Worm (Caenorhabditis elegans) whole organism, L4/young adult: ENCODE measurements around the gene T24A6.20.
"Not testable (repeated sequence)": the region's sequence is repeated elsewhere in the genome, so short reads cannot be mapped to it uniquely, and the experiment has no call there.

Source experiments
- W03F9.2 ChIP-seq: fragments of 150-350 bp; optimal IDR thresholded peaks from 2 replicates; lab custom pipeline; 2014; ENCODE audit warnings: missing biosample characterization, missing genetic modification characterization
- dao-5 ChIP-seq: sonication (generic microtip); optimal IDR thresholded peaks from 2 replicates; lab custom pipeline; 2016; ENCODE audit warnings: missing genotype, missing genetic modification characterization, moderate library complexity, missing compliant biosample characterization
- him-1 ChIP-seq: sonication (generic microtip); optimal IDR thresholded peaks from 2 replicates; lab custom pipeline; 2016; ENCODE audit warnings: missing genotype, missing genetic modification reagents, missing genetic modification characterization, missing compliant biosample characterization

Gene T24A6.20

DNA sequence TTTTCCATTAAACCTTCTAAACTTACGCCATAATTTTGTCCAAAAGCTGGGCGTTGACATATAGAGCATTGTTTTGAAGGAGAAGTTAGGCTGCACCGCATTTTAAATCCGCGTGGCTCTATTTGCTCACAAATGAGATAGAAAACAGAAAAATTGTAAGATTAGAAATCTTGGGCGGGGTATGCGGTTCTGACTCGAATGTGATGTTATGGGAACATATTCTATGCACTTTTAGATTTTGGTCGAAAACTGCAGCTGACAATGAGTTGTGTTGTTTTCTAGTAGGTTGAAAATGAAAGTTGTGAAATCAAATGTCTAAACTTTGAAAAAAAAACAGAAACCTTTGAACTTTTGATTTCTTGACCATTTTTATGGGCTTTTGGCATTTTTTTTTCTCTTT, 9.6 kb upstream of the T24A6.20 start, which contains the start of gene nhr-222:
TSS of gene nhr-222 (minus strand) at position 101 of the 400 bp plus-strand sequence.
- TF ChIP-seq W03F9.2, result no peak
- TF ChIP-seq him-1, result no peak
- no peak for TF ChIP-seq dao-5 (tag; lab: Kevin White, UChicago)

DNA sequence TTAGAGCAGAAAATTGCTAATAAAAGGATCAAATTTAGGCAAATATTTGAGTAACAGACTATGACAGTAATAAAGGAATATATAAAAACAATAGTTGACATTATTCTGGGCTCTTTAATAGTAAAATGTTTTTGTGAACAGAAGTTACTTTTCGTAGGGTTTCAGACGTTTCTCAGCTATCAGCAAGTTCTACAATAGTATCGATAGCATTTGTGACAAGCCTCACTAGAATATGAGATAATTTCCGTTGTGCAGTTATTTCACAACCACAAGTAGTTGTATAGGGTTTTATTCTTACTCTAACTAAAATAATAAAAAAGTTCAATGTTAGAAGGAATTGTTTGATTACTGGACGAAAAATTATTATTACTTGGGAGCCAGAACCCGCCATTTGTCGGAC, 6.4 kb upstream of the T24A6.20 start, which contains the start of gene srbc-68:
TSS of gene srbc-68 (minus strand) at position 101 of the 400 bp plus-strand sequence.
- TF ChIP-seq him-1 (no peak), W03F9.2 (no peak), dao-5 (tag; lab: Kevin White, UChicago) (no peak)

DNA sequence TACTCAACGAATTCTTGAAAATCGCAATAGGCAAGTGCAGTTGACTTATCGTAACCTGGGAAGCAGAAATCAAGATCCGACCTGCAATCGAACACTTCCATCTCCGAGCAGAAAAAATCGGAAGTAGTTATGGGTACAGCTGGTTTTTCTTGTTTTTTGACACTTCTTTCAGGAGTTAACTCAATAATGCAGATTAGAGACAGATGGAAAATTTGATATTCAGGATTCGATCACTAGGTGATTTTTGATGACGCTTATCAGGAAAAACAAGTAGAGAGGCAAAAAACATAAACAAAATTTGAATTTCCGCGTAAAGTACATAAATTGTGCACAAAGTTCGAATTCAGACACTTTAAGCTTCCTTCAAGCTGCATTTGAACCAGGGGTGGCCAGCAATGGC, 4.1 kb upstream of the T24A6.20 start, which contains the start of gene srw-130:
TSS of gene srw-130 (minus strand) at position 101 of the 400 bp plus-strand sequence.
- no peak for TF ChIP-seq him-1
- TF ChIP-seq W03F9.2, result no peak
- no peak for TF ChIP-seq dao-5 (tag; lab: Kevin White, UChicago)

DNA sequence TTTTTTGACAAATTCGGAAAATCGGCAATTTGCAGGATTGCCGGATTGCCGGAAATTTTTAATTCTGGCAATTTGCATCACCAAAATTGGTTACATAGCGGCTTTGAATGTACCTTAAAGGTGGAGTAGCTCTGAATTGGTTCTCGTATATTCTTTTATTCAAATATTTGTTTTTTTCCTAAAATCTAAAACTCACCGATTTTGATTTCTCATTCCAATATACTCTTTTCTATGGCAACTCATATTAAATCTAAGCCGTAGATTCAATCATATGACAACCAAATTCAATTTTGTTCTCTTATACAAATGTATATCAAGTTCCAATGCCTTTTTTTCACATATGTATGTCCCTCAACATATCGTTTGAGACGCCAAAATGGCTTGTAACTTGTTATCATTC, 3.4 kb upstream of the T24A6.20 start, which contains the start of gene sri-21:
TSS of gene sri-21 (plus strand) at position 301 of the 400 bp plus-strand sequence.
- no peak for TF ChIP-seq dao-5 (tag; lab: Kevin White, UChicago)
- TF ChIP-seq him-1, result no peak
- no peak for TF ChIP-seq W03F9.2

DNA sequence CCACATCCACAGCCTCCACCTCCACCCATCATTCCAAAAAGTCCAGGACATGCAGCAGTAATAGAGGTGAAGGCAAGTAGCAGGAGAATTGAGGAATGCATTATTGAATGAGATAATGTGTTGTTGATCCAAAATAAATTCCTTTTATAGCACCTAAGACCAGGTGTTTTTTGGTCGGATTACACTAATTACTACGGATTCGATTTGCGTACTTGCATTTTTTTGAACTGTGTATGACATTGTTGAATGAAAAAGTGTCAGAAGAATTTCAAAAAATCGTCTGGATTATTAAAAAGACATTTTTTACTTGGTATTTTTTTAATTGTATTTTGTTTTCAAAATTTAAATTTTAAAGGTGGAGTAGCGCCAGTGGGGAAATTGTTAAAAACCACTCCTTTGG, 1.2 kb upstream of the T24A6.20 start, which contains the start of gene grl-28:
TSS of gene grl-28 (minus strand) at position 101 of the 400 bp plus-strand sequence.
- TF ChIP-seq him-1 (no peak), dao-5 (tag; lab: Kevin White, UChicago) (no peak), W03F9.2 (no peak)

DNA sequence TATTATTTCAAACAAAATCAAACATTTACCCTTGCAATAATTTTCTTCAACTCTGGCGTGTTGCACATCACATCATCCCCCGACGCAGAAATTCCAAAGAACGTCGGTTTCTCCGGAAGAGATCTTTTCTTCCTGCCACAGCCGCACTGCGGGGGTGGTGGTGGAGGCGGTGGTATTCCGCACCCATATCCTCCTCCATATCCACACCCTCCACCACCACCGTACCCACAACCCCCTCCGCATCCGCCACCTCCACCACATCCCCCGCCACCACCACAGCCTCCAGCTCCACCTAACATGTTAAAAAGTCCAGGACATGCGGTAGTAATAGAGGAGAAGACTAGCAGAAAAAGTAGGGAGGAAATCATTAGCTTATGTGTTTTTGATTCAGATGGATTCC, 1.9 kb downstream of the T24A6.20 start, which contains the start of gene grl-29:
TSS of gene grl-29 (minus strand) at position 368 of the 400 bp plus-strand sequence.
- TF ChIP-seq W03F9.2 (no peak), him-1 (no peak), dao-5 (tag; lab: Kevin White, UChicago) (no peak)

DNA sequence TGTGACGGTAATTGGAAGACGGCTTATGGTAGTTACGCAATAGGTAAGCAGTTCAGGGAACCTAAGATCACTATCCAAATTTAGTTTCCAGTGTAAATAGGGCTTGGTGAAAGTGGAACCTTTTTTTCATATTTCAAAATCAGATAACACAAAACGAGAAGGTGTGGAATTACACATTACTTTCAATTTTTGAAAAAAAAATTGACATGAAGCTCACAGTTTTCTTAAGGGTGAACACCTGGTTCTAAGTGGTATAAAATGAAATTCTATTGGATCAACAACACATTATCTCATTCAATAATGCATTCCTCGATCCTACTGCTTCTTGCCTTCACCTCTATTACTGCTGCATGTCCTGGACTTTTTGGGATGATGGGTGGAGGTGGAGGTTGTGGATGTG, 3.1 kb downstream of the T24A6.20 start, which contains the start of gene grl-30:
TSS of gene grl-30 (plus strand) at position 301 of the 400 bp plus-strand sequence.
- no peak for TF ChIP-seq dao-5 (tag; lab: Kevin White, UChicago)
- TF ChIP-seq him-1, result no peak
- TF ChIP-seq W03F9.2, result no peak

DNA sequence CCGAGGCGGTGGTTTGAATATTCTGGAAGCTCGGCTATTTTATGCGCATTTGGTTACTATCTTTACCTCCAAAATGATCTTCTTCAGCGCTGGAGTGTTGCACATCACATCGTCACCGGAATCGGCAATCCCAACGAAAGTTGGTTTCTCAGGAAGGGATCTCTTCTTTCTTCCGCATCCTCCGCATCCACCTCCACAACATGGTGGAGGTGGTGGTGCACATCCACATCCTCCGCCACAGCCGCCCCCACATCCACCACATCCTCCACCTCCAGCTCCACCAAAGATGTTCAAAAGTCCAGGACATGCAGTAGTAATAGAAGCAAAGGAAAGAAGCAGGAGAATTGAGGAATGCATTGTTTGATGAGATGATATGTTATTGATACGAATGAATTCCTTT, 4.5 kb downstream of the T24A6.20 start, which contains the start of gene grl-31:
TSS of gene grl-31 (minus strand) at position 357 of the 400 bp plus-strand sequence.
- TF ChIP-seq W03F9.2, result no peak
- no peak for TF ChIP-seq him-1
- TF ChIP-seq dao-5 (tag; lab: Kevin White, UChicago), result no peak

DNA sequence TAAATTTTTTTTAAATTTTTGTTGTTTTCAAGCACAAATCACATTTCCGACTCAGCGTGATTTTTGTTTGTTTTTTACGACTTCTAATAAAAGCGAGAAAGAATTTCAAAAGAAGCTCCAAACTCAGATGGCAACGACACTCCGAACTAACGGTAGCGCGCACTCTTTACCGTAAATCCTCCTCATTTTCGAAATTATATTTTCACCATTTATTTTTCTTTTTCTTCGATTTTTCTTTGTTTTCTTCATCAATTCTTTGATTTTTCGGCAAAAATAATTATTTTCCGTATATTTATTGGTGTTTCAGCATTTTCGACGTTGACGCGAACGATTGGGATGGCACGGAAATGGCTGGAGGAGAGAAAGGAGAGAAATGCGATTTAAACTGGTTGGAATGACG, 5.8 kb downstream of the T24A6.20 start, which contains the start of gene T24A6.1:
TSS of gene T24A6.1 (plus strand) at position 301 of the 400 bp plus-strand sequence.
- TF ChIP-seq him-1; W03F9.2; dao-5 (tag; lab: Kevin White, UChicago): not testable (repeated sequence)

DNA sequence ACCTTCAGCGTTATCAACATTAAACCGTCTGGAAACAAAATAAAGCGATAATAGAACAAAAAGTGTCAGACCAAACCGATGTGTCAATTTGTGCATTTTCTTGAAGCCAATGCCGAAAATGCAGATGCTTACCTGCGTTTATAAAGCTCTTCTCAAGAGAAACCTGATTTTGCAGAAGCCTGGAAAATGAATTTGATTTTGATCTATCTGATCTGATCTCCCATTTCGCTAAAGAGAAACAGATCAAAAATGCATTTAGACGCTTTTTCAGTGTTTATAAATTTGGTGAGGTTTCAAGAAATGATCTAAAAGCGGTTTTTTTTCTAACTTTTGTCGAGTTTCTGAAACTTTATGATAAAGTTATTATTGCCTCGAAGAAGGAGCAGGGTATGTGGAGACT, 9.9 kb downstream of the T24A6.20 start, which contains the start of gene T24A6.16:
TSS of gene T24A6.16 (minus strand) at position 101 of the 400 bp plus-strand sequence.
- TF ChIP-seq him-1; dao-5 (tag; lab: Kevin White, UChicago); W03F9.2: not testable (repeated sequence)

DNA sequence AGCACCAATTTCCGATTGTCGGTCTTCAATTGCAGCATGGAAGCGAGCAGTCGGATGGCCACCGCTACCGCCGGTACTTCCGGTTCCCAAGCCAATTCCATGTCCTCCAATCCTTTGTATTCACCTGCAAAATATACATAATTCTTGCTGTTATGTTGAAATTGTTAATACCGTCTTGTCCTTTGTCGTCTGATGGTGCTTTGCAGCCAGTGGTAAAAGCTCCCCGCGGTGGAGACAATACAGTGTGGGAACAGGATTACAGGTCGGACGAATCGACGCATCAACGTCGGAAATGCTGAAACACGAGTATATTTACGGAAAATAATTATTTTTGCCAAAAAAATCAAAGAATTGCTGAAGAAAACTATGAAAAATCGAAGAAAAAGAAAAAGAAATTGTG, 11.4 kb downstream of the T24A6.20 start, which contains the start of gene T24A6.17:
TSS of gene T24A6.17 (minus strand) at position 101 of the 400 bp plus-strand sequence.
- TF ChIP-seq dao-5 (tag; lab: Kevin White, UChicago); W03F9.2; him-1: not testable (repeated sequence)

DNA sequence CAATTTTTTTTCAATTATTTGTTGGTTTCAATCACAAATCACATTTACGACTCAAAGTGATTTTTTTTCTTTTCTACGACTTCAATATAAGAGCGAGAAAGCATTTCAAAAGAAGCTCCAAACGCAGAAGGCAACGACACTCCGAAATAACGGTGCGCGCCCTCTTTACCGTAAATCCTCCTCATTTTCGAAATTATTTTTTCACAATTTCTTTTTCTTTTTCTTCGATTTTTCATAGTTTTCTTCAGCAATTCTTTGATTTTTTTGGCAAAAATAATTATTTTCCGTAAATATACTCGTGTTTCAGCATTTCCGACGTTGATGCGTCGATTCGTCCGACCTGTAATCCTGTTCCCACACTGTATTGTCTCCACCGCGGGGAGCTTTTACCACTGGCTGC, 17.8 kb downstream of the T24A6.20 start, which contains the start of gene F40C5.2:
TSS of gene F40C5.2 (plus strand) at position 301 of the 400 bp plus-strand sequence.
- not testable (repeated sequence) for TF ChIP-seq dao-5 (tag; lab: Kevin White, UChicago); W03F9.2; him-1

DNA sequence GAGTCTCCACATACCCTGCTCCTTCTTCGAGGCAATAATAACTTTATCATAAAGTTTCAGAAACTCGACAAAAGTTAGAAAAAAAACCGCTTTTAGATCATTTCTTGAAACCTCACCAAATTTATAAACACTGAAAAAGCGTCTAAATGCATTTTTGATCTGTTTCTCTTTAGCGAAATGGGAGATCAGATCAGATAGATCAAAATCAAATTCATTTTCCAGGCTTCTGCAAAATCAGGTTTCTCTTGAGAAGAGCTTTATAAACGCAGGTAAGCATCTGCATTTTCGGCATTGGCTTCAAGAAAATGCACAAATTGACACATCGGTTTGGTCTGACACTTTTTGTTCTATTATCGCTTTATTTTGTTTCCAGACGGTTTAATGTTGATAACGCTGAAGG, 19.5 kb downstream of the T24A6.20 start, which contains the start of gene F40C5.1:
TSS of gene F40C5.1 (plus strand) at position 301 of the 400 bp plus-strand sequence.
- not testable (repeated sequence) for TF ChIP-seq him-1; dao-5 (tag; lab: Kevin White, UChicago); W03F9.2

DNA sequence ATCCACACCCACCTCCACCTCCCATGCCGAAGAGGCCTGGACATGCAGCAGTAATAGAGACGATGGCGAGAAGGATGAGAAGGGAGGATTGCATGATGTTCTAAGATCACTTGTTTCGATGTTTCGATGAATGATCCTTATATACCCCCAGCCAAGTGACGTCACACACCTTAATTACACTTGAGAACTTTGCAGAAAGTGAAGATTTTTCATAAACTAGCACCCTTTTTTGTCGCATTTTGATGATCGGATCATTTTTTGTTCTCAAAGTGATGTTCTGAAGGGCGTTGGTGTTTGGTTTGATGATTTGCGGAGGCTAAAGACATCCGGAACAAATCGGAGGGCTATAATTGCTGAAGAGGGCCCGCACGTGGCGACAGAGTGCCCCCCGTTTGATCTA, 22.8 kb downstream of the T24A6.20 start, which contains the start of gene grl-27:
TSS of gene grl-27 (minus strand) at position 101 of the 400 bp plus-strand sequence.
- TF ChIP-seq him-1, result no peak
- TF ChIP-seq W03F9.2, result no peak
- TF ChIP-seq dao-5 (tag; lab: Kevin White, UChicago), result no peak

DNA sequence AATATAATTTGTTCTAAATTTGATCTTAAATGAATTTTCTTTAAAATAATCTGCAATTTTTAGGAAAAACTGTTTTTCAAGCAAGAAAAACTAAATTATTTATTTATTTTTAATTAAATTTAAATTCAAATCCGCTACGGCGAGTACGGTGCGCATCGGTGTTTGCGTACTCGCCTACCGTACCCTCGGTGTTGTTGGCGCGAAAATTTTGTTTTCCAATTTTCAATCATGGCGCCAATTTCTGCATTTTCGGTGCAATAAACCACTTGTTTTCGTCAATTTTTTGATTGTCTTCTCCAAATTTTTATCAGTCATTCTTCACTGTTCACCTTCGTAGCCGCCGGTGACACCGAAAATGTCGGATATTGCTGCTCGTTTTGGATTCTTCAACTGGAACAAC, 25.9 kb downstream of the T24A6.20 start, which contains the start of gene pygl-1:
TSS of gene pygl-1 (plus strand) at position 211 of the 400 bp plus-strand sequence.
- peak; percentile 2 for TF ChIP-seq W03F9.2
- TF ChIP-seq dao-5 (tag; lab: Kevin White, UChicago), result no peak
